Fruit fly (Drosophila melanogaster): ENCODE results near the gene CG4907.

The CG4907 gene

DNA sequence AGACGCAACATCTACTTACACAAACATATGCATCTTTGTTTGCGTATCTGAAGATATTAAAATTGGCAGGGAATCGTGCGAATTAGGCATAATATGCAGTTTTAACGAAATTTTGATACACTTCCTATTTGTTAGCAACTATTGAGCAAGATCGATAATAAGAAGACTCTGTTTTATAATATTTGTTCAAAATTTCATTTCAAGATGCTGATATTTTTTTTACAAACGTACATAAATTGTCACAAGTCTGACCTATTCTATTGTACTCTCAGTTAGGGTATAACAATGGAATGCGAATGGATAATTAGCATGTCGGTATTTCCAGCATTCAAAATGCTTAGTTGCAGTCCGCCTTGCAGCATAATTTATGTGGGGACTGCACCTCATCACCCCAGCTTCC, 17.3 kb upstream of the CG4907 start (continued):
- TF ChIP-seq HmgZ (tag; optimal IDR thresholded peaks at IDR 0.05) (no peak), Fer1 (GFP tag; optimal IDR thresholded peaks at IDR 0.05) (no peak), Antp (GFP tag; optimal IDR thresholded peaks at IDR 0.05) (no peak), Poxn (GFP tag; IDR thresholded peaks at IDR 0.05) (no peak), ranshi (GFP tag; IDR thresholded peaks at IDR 0.05) (no peak), Blimp-1 (GFP tag; optimal IDR thresholded peaks at IDR 0.05) (no peak), org-1 (GFP tag; optimal IDR thresholded peaks at IDR 0.05) (no peak), Hand (GFP tag; optimal IDR thresholded peaks at IDR 0.05) (no peak), chif (GFP tag; optimal IDR thresholded peaks at IDR 0.05) (no peak), Gug (GFP tag; IDR thresholded peaks at IDR 0.05) (no peak), CG14014 (GFP tag; IDR thresholded peaks at IDR 0.05) (no peak), zen (tag; optimal IDR thresholded peaks at IDR 0.05) (no peak), CG4424 (GFP tag; optimal IDR thresholded peaks at IDR 0.05) (no peak), dati (GFP tag; IDR thresholded peaks at IDR 0.05) (no peak), Side (GFP tag; optimal IDR thresholded peaks at IDR 0.05) (no peak), CG4707 (GFP tag; optimal IDR thresholded peaks at IDR 0.05) (no peak), Sox100B (GFP tag; optimal IDR thresholded peaks at IDR 0.05) (no peak), dm (GFP tag; optimal IDR thresholded peaks at IDR 0.05) (no peak), CG3163 (GFP tag; optimal IDR thresholded peaks at IDR 0.05) (no peak), ATbp (GFP tag; optimal IDR thresholded peaks at IDR 0.05) (no peak), CG17912 (GFP tag; optimal IDR thresholded peaks at IDR 0.05) (no peak), lilli (GFP tag; optimal IDR thresholded peaks at IDR 0.05) (no peak), CG5245 (GFP tag; optimal IDR thresholded peaks at IDR 0.05) (no peak), Dfd (GFP tag; optimal IDR thresholded peaks at IDR 0.05) (no peak), slbo (GFP tag; IDR thresholded peaks at IDR 0.05) (0 out of 2 replicates have a peak, but pooled peaks have one; percentile 11), CG30431 (GFP tag; optimal IDR thresholded peaks at IDR 0.05) (no peak), CG11085 (GFP tag; IDR thresholded peaks at IDR 0.05) (no peak), sob (GFP tag; IDR thresholded peaks at IDR 0.05) (0 out of 2 replicates have a peak, but pooled peaks have one; percentile 22), CrebB (tag; optimal IDR thresholded peaks at IDR 0.05) (no peak), Bteb2 (GFP tag; optimal IDR thresholded peaks at IDR 0.05) (no peak), knrl (GFP tag; IDR thresholded peaks at IDR 0.05; ENCODE audit: partially characterized antibody) (no peak), CG14441 (GFP tag; IDR thresholded peaks at IDR 0.05) (peak; percentile 32; the same call in 1 of the 2 replicates), Sry-δ (GFP tag; optimal IDR thresholded peaks at IDR 0.05) (no peak), Max (GFP tag; optimal IDR thresholded peaks at IDR 0.05) (no peak), CG12071 (GFP tag; optimal IDR thresholded peaks at IDR 0.05) (no peak), CG11456 (GFP tag; IDR thresholded peaks at IDR 0.05) (no peak), CG11398 (GFP tag; optimal IDR thresholded peaks at IDR 0.05) (no peak), CG31224 (GFP tag; IDR thresholded peaks at IDR 0.05) (0 out of 2 replicates have a peak, but pooled peaks have one; percentile 12), trh (GFP tag; optimal IDR thresholded peaks at IDR 0.05) (no peak), nom (GFP tag; optimal IDR thresholded peaks at IDR 0.05) (no peak), Neu2 (GFP tag; optimal IDR thresholded peaks at IDR 0.05; ENCODE audit: borderline replicate concordance) (no peak), grau (tag; optimal IDR thresholded peaks at IDR 0.05) (no peak), CG17568 (GFP tag; optimal IDR thresholded peaks at IDR 0.05) (no peak), Atf-2 (GFP tag; optimal IDR thresholded peaks at IDR 0.05) (no peak), dan (GFP tag; IDR thresholded peaks at IDR 0.05) (no peak), CG43689 (GFP tag; IDR thresholded peaks at IDR 0.05) (no peak), schlank (tag; optimal IDR thresholded peaks at IDR 0.05) (no peak), Elba2 (GFP tag; optimal IDR thresholded peaks at IDR 0.05) (no peak), NfI (GFP tag; optimal IDR thresholded peaks at IDR 0.05) (no peak), luna (GFP tag; optimal IDR thresholded peaks at IDR 0.05) (no peak), BtbVII (GFP tag; optimal IDR thresholded peaks at IDR 0.05) (no peak), CG16815 (GFP tag; optimal IDR thresholded peaks at IDR 0.05) (no peak)

Data from whole organism, embryonic.